Worm (Caenorhabditis elegans) whole organism, L2 larva: Measurements from ENCODE around the gene C16C8.11.

Source experiments
- C34F6.9 ChIP-seq: fragments of 150-350 bp; optimal IDR thresholded peaks from 2 replicates; lab custom pipeline; 2014; ENCODE audit warnings: missing biosample characterization, missing genetic modification characterization
- ZK546.5 ChIP-seq: sonication (generic microtip); optimal IDR thresholded peaks from 2 replicates; lab custom pipeline; 2017; ENCODE audit warnings: missing biosample characterization, missing genetic modification characterization
- ama-1 ChIP-seq: fragments of 150-350 bp; optimal IDR thresholded peaks from 2 replicates; lab custom pipeline; 2018; ENCODE audit warnings: inconsistent platforms
- blmp-1 ChIP-seq: sonication (generic microtip); optimal IDR thresholded peaks from 2 replicates; lab custom pipeline; 2017; ENCODE audit warnings: missing genetic modification characterization, mild to moderate bottlenecking, missing compliant biosample characterization, antibody characterized with exemption, moderate library complexity; ENCODE audit not compliant: insufficient read depth
- ceh-16 ChIP-seq: fragments of 150-350 bp; optimal IDR thresholded peaks from 2 replicates; lab custom pipeline; 2014; ENCODE audit warnings: missing biosample characterization, missing genetic modification characterization
- ceh-82 ChIP-seq: fragments of 150-350 bp; optimal IDR thresholded peaks from 2 replicates; lab custom pipeline; 2014; ENCODE audit warnings: missing biosample characterization, missing genetic modification characterization
- crh-2 ChIP-seq: sonication (generic microtip); optimal IDR thresholded peaks from 2 replicates; lab custom pipeline; 2017; ENCODE audit warnings: missing biosample characterization, missing genetic modification characterization
- dmd-4 ChIP-seq: sonication (generic microtip); optimal IDR thresholded peaks from 2 replicates; lab custom pipeline; 2017; ENCODE audit warnings: missing biosample characterization, missing genetic modification characterization
- egl-27 ChIP-seq: sonication (generic microtip); optimal IDR thresholded peaks from 3 replicates; lab custom pipeline; 2017; ENCODE audit warnings: missing biosample characterization, missing genetic modification reagents, missing genetic modification characterization
- elt-1 ChIP-seq: fragments of 150-350 bp; optimal IDR thresholded peaks from 2 replicates; lab custom pipeline; 2014; ENCODE audit warnings: missing biosample characterization, missing genetic modification characterization
- fos-1 ChIP-seq: fragments of 150-350 bp; optimal IDR thresholded peaks from 2 replicates; lab custom pipeline; 2014; ENCODE audit warnings: missing biosample characterization, missing genetic modification characterization
- gmeb-1 ChIP-seq: fragments of 150-350 bp; optimal IDR thresholded peaks from 2 replicates; lab custom pipeline; 2014; ENCODE audit warnings: missing biosample characterization, missing genetic modification characterization
- lin-13 ChIP-seq: fragments of 150-350 bp; optimal IDR thresholded peaks from 2 replicates; lab custom pipeline; 2014; ENCODE audit warnings: missing biosample characterization, missing genetic modification reagents, missing genetic modification characterization
- mab-5 ChIP-seq: fragments of 150-350 bp; optimal IDR thresholded peaks from 2 replicates; lab custom pipeline; 2014; ENCODE audit warnings: missing biosample characterization, missing genetic modification characterization
- mbf-1 ChIP-seq: sonication (generic microtip); optimal IDR thresholded peaks from 2 replicates; lab custom pipeline; 2017; ENCODE audit warnings: missing biosample characterization, missing genetic modification characterization
- mdl-1 ChIP-seq, 2 experiments: fragments of 150-350 bp in 1 of 2; sonication (generic microtip) in 1 of 2; optimal IDR thresholded peaks; 2 replicates each; lab custom pipeline; 2017; ENCODE audit warnings: missing biosample characterization in 2 of 2, missing genetic modification characterization in 2 of 2
- nhr-12 ChIP-seq: fragments of 150-350 bp; optimal IDR thresholded peaks from 2 replicates; lab custom pipeline; 2014; ENCODE audit warnings: missing biosample characterization, missing genetic modification characterization
- nhr-129 ChIP-seq: fragments of 150-350 bp; optimal IDR thresholded peaks from 2 replicates; lab custom pipeline; 2014; ENCODE audit warnings: missing biosample characterization, missing genetic modification characterization
- nhr-21 ChIP-seq: fragments of 150-350 bp; optimal IDR thresholded peaks from 2 replicates; lab custom pipeline; 2014; ENCODE audit warnings: missing biosample characterization, missing genetic modification characterization
- nhr-23 ChIP-seq: fragments of 150-350 bp; optimal IDR thresholded peaks from 2 replicates; lab custom pipeline; 2014; ENCODE audit warnings: missing biosample characterization, missing genetic modification reagents, missing genetic modification characterization
- nhr-77 ChIP-seq: fragments of 150-350 bp; optimal IDR thresholded peaks from 2 replicates; lab custom pipeline; 2014; ENCODE audit warnings: missing biosample characterization, missing genetic modification characterization
- sem-4 ChIP-seq: fragments of 150-350 bp; optimal IDR thresholded peaks from 2 replicates; lab custom pipeline; 2014; ENCODE audit warnings: missing biosample characterization, missing genetic modification reagents, missing genetic modification characterization
- skn-1 ChIP-seq: sonication (generic microtip); optimal IDR thresholded peaks from 2 replicates; lab custom pipeline; 2017; ENCODE audit warnings: missing biosample characterization, missing genetic modification characterization
- sma-3 ChIP-seq: sonication (generic microtip); optimal IDR thresholded peaks from 2 replicates; lab custom pipeline; 2016; ENCODE audit warnings: missing genetic modification reagents, missing genetic modification characterization, missing compliant biosample characterization
- sma-9 ChIP-seq, 2 experiments: fragments of 150-350 bp in 1 of 2; sonication (generic microtip) in 1 of 2; optimal IDR thresholded peaks; 2 replicates each; lab custom pipeline; 2014 to 2016; ENCODE audit warnings: missing genetic modification characterization in 2 of 2, mild to moderate bottlenecking in 1 of 2, missing biosample characterization in 1 of 2, missing compliant biosample characterization in 1 of 2, missing genetic modification reagents in 1 of 2, moderate library complexity in 1 of 2
- snpc-4 ChIP-seq: fragments of 150-350 bp; optimal IDR thresholded peaks from 2 replicates; lab custom pipeline; 2014; ENCODE audit warnings: missing biosample characterization, missing genetic modification characterization
- unc-39 ChIP-seq: fragments of 150-350 bp; optimal IDR thresholded peaks from 2 replicates; lab custom pipeline; 2014; ENCODE audit warnings: missing biosample characterization, missing genetic modification characterization
- unc-55 ChIP-seq: fragments of 150-350 bp; sonication (generic microtip); optimal IDR thresholded peaks from 3 replicates; lab custom pipeline; 2014; ENCODE audit warnings: missing biosample characterization, missing genetic modification reagents, missing genetic modification characterization
- unc-62 ChIP-seq: fragments of 150-350 bp; optimal IDR thresholded peaks from 2 replicates; lab custom pipeline; 2014; ENCODE audit warnings: missing biosample characterization, missing genetic modification reagents, missing genetic modification characterization
- ztf-1 ChIP-seq: fragments of 200-800 bp; sonication (Bioruptor generic); conservative IDR thresholded peaks from 2 replicates; pipeline ENCODE4 v1.3.6; 2022; ENCODE audit warnings: missing genetic modification characterization, missing compliant biosample characterization
- ztf-11 ChIP-seq: sonication (generic microtip); optimal IDR thresholded peaks from 2 replicates; lab custom pipeline; 2017; ENCODE audit warnings: missing biosample characterization, missing genetic modification characterization

C16C8.11 gene

ce11 chrII:3441377-3441776 is 12.1 kb upstream of the C16C8.11 start, which contains the start of gene C16C8.27:
Gene C16C8.27 (plus strand): TSS chrII:3441677.
- TF ChIP-seq fos-1 (tag; lab: Kevin White, UChicago), result no peak
- no peak for TF ChIP-seq gmeb-1
- no peak for TF ChIP-seq blmp-1 (tag; lab: Kevin White, UChicago)
- TF ChIP-seq nhr-12 (tag; lab: Kevin White, UChicago), result no peak
- no peak for TF ChIP-seq unc-39 (tag; lab: Kevin White, UChicago)
- TF ChIP-seq nhr-23 (tag; lab: Kevin White, UChicago), result no peak
- no peak for TF ChIP-seq mbf-1 (tag; lab: Kevin White, UChicago)
- TF ChIP-seq ztf-1, result no peak
- TF ChIP-seq elt-1 (tag; lab: Kevin White, UChicago), result no peak
- TF ChIP-seq skn-1 (tag; lab: Kevin White, UChicago), result no peak
- no peak for TF ChIP-seq nhr-77 (tag; lab: Kevin White, UChicago)
- no peak for TF ChIP-seq lin-13 (GFP tag; lab: Kevin White, UChicago)

ce11 chrII:3443154-3443553 is 10.4 kb upstream of the C16C8.11 start, which contains the start of gene C16C8.22:
Gene C16C8.22 (minus strand): TSS chrII:3443254.
- TF ChIP-seq mdl-1 (tag; optimal IDR thresholded peaks at IDR 0.05; lab: Kevin White, UChicago) (no peak), elt-1 (tag; lab: Kevin White, UChicago) (no peak), nhr-21 (tag; lab: Kevin White, UChicago) (no peak), ztf-1 (no peak), sma-9 (GFP tag; optimal IDR thresholded peaks at IDR 0.05; lab: Kevin White, UChicago) (no peak), sma-9 (tag; optimal IDR thresholded peaks at IDR 0.05; lab: Kevin White, UChicago) (no peak), unc-62 (GFP tag; lab: Kevin White, UChicago) (no peak), ZK546.5 (tag; lab: Kevin White, UChicago) (no peak), fos-1 (tag; lab: Kevin White, UChicago) (no peak), lin-13 (GFP tag; lab: Kevin White, UChicago) (no peak), unc-55 (GFP tag; lab: Kevin White, UChicago) (no peak), sem-4 (tag; lab: Kevin White, UChicago) (no peak), nhr-129 (tag; lab: Kevin White, UChicago) (no peak), C34F6.9 (no peak), mab-5 (tag; lab: Kevin White, UChicago) (no peak), skn-1 (tag; lab: Kevin White, UChicago) (no peak), egl-27 (no peak), ceh-82 (no peak)

- TF ChIP-seq fos-1 (tag; lab: Kevin White, UChicago) (no peak), sma-9 (GFP tag; optimal IDR thresholded peaks at IDR 0.05; lab: Kevin White, UChicago) (no peak), sma-9 (tag; optimal IDR thresholded peaks at IDR 0.05; lab: Kevin White, UChicago) (no peak), nhr-77 (tag; lab: Kevin White, UChicago) (no peak), mab-5 (tag; lab: Kevin White, UChicago) (no peak), C34F6.9 (no peak), skn-1 (tag; lab: Kevin White, UChicago) (no peak)
Measured at ce11 chrII:3444280-3444679, 9.2 kb upstream of the C16C8.11 start, which contains the start of gene C16C8.4. Gene C16C8.4 (minus strand): TSS chrII:3444380.

- no peak for TF ChIP-seq ceh-82
- no peak for TF ChIP-seq nhr-23 (tag; lab: Kevin White, UChicago)
- no peak for TF ChIP-seq crh-2
- no peak for TF ChIP-seq snpc-4 (tag; lab: Kevin White, UChicago)
- no peak for TF ChIP-seq mbf-1 (tag; lab: Kevin White, UChicago)
- no peak for TF ChIP-seq ama-1 (lab: Kevin White, UChicago)
- TF ChIP-seq ztf-1, result no peak
- TF ChIP-seq sma-3 (GFP tag; lab: Kevin White, UChicago), result no peak
- TF ChIP-seq C34F6.9, result no peak
Measured at ce11 chrII:3445285-3445806, 8.2 kb upstream of the C16C8.11 start, which contains the start of the genes C16C8.5 and C16C8.16. Gene C16C8.5 (minus strand): TSS chrII:3445385. Gene C16C8.16 (plus strand): TSS chrII:3445756.

ce11 chrII:3446647-3447046 is 6.9 kb upstream of the C16C8.11 start, which contains the start of the genes C16C8.20 and gldi-6:
Gene C16C8.20 (plus strand): TSS chrII:3446947.
Gene gldi-6 (plus strand): TSS chrII:3446947.
- TF ChIP-seq mab-5 (tag; lab: Kevin White, UChicago) (no peak), dmd-4 (tag; lab: Kevin White, UChicago) (no peak), ceh-16 (no peak), sma-3 (GFP tag; lab: Kevin White, UChicago) (no peak), ztf-11 (tag; lab: Kevin White, UChicago) (no peak), mbf-1 (tag; lab: Kevin White, UChicago) (no peak)
